Worm (Caenorhabditis elegans): ENCODE results near the gene lgc-28.

DNA sequence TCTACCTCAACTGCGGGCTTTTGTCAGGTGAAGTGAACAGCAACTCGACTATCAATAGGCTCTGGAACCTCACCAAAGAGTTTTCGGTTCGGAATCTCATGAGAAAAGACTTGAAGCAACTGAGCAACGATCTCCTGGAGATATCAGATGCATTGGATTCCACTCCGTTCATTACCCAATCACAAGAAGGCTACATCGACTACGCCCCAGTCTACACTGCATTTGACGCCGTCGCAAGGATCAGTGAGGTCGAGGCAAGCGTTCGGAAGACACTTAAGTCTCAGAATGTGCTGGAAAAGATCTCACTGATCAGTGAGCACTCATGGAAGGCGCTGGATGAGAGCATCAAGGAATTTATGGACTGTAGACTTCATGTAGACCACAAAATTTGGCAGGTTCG, 46.7 kb upstream of the lgc-28 start:
- TF ChIP-seq ama-1 (optimal IDR thresholded peaks at IDR 0.05) (no peak), scrt-1 (GFP tag; IDR thresholded peaks at IDR 0.05) (no peak), B0310.2 (tag; optimal IDR thresholded peaks at IDR 0.05) (no peak), ceh-36 (tag; optimal IDR thresholded peaks at IDR 0.05) (no peak)

Measured in whole organism, early embryonic.